Worm (Caenorhabditis elegans) whole organism, dauer: ENCODE measurements around the gene srbc-63.

Experiments
- unc-62 ChIP-seq: sonication (generic microtip); optimal IDR thresholded peaks from 2 replicates; lab custom pipeline; 2017; ENCODE audit warnings: missing biosample characterization, missing genetic modification reagents, missing genetic modification characterization

srbc-63 gene

DNA sequence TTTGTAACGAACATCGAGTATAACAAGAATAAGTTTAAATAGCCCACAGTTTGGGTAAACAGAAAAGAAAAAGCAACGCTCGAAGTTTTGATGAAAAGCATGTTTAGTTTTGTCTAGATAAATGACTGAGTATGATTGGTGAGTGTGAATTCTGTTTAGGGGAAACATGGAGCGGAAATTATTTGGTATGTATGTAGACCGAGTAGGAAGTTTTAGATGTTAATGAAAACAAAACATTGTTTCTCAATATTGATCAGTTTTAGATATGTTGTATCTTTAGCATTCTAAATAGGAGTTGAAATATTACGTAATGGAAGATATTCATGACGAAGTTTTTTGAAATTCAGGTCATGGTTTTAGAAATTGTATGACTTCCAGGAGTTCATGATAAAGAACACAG lies at the start of gene srbc-63:
TSS of gene srbc-63 (minus strand) at position 101 of the 400 bp plus-strand sequence.
- no peak for TF ChIP-seq unc-62 (GFP tag; lab: Kevin White, UChicago)

DNA sequence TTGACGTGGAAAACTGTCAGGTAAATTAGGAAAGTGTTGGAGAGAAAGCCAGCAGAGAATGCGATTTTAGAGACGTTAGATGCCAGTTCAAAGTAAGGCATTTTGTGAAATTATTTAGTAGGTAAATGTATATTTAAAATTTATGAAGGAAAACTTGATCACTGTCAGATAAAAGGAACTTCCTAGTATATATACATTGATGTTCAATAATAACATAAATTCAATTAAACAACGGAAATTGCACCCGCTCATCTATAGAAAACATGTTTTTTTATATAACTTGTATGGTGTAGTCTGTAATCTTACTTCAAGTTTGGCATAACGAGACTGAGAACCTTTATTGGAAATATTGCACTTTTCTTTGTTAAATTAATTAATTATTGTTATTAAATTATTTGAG lies 46.6 kb upstream of the srbc-63 start, which contains the start of gene str-71:
TSS of gene str-71 (minus strand) at position 101 of the 400 bp plus-strand sequence.
- TF ChIP-seq unc-62 (GFP tag; lab: Kevin White, UChicago) = no peak

DNA sequence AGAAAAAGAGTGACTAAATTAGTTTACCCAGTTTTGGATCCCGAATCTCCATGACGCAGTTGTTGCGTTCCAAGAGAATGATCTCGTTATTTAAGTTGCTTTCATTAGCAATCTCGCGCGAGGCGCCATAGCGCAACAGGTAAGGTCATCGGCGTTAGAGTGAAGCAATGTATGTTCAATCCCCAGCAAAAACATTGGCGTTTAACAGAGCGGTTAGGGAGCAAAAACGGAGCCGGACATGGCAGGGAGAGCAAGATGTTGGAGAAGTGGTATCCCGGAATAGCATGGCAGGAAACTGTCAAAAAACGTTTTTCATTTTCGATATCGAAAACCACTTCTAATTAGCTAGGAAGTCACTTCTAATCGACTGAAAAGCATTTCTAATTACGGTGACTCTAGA lies 41.8 kb upstream of the srbc-63 start:
- no peak for TF ChIP-seq unc-62 (GFP tag; lab: Kevin White, UChicago)

DNA sequence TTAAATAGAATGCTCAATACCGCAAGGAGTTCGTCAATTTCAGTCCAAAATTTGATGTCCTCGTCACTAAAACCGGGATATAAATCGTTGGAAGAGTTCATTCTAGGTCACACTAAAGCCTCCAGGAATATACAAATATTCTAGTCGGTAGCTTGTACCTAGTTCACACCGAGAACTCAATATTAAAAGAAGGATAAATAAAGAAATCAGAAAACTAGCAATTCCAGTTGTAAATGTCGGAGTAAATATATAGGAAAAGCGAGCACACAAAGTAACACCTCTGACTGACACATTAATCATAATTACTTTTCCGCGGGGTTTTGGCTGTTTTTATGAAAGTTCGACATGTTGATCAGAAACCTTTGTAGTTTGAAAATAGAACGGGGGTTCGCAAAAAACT lies 38.9 kb upstream of the srbc-63 start, which contains the start of gene srw-33:
TSS of gene srw-33 (minus strand) at position 101 of the 400 bp plus-strand sequence.
- TF ChIP-seq unc-62 (GFP tag; lab: Kevin White, UChicago) = no peak

DNA sequence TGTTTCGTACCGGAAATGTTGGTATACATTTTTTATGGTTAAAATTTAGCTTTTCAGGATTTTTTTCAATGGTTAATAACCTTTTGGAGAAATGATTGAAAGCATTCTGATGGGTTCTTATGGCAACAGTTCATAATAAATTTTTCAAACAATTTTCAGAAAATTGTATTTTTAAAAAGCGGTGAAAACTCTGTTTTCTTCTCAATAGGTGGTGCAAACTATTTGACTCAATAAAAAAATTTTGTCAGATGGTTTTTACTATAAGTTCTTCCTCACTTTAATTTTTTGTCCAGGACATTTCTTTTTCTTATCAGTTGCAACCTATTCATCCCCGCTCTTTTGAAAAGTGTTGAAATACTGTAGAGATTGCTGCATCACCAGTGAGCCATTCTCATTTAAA lies 36.3 kb upstream of the srbc-63 start, which contains the start of gene T26H5.14:
TSS of gene T26H5.14 (plus strand) at position 301 of the 400 bp plus-strand sequence.
- TF ChIP-seq unc-62 (GFP tag; lab: Kevin White, UChicago) = no peak

DNA sequence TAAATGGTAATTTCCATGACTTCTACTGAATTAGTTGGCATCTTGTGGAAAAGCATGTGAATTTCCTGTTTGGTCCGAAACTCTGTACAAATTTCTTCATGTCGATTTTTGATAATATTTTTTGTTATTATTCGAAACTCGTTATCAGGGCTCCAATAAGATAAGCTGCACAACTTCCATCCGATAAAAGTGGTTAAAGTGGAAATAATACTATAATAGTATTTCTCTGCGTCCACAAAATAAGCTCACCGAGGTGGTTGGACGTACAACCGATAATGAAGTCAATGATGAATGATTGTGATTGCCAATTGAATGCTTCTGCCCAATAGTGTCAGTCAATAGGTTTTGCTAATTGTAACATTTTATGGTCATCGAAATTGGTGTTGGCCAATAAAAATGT lies 35.9 kb upstream of the srbc-63 start, which contains the start of gene T26H5.4:
TSS of gene T26H5.4 (minus strand) at position 294 of the 400 bp plus-strand sequence.
- no peak for TF ChIP-seq unc-62 (GFP tag; lab: Kevin White, UChicago)

DNA sequence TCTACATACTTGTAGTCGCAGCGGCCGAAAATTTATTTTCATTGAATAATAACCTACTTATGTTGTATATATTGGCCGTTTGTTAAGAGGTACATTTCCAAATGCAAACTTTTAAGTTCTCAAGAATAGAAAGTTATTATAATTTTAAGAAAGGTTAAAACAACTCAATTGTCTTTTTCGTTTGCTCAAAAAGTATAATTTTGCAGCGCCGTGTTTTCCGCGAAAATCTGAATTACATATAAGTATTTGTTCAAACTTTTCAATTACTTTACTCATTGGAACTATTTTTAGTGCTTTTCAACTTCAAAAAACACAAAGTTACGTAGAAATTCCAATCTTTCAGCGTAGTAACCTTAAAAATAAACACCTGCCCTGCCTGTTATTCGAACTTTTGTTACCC lies 32.9 kb upstream of the srbc-63 start, which contains the start of gene srh-239:
TSS of gene srh-239 (plus strand) at position 301 of the 400 bp plus-strand sequence.
- TF ChIP-seq unc-62 (GFP tag; lab: Kevin White, UChicago) = no peak

DNA sequence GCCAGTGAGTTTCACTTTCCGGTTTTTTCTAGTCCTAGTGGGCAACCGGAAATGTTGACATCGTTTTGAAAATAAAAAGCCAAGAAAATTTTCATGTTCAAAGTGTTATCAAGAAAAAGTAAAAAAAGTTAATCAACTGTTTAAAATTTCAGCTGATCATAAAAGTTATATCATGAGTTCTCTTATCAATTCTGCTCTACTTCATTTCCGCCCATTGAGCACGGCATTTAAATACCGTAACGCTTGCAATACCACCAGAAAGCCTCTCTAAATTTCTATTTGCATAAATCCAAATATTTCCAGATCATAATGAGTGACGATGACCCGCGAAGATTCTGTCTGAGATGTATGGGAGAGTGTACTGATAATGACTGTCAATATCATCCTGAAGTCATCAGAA lies 32.1 kb upstream of the srbc-63 start, which contains the start of gene T26H5.9:
TSS of gene T26H5.9 (plus strand) at position 302 of the 400 bp plus-strand sequence.
- no peak for TF ChIP-seq unc-62 (GFP tag; lab: Kevin White, UChicago)

DNA sequence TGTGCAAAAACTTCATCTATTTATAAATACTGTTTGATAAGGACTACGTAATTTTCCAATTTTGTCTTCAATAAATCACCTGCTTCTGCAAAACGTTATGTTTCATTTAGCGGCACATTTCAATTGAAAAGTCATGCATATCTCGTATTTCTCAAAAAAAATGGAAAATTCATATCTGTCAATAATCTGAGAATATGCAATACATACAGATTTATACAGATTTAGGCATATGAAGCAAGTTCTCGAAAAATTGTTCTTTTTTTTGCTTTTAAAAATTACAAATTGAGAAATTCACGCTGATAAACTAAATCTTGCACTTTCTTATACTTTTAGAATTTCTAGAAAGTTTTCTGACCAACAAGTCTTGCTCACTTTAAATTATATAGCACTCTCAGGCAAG lies 31.7 kb upstream of the srbc-63 start, which contains the start of gene T26H5.11:
TSS of gene T26H5.11 (minus strand) at position 101 of the 400 bp plus-strand sequence.
- TF ChIP-seq unc-62 (GFP tag; lab: Kevin White, UChicago) = no peak

DNA sequence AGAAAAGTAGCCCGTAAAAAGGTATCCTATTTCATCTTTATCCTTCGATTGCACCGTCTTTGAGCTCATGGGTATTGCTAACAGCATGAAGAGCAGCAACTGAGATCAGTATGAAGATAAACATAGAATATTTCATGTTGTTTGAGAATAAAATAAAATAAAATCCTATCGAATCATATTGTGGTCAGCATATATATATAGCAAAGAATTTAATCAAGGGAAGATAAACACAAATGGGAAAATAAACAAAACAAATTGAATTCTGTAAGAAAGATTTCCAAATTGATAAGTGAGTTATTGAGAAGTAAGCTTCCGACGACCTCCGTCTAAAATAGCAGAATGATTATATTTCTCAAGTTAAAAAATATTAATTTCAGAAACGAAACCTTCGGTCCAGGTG lies 31.2 kb upstream of the srbc-63 start, which contains the start of gene T26H5.10:
TSS of gene T26H5.10 (minus strand) at position 101 of the 400 bp plus-strand sequence.
- TF ChIP-seq unc-62 (GFP tag; lab: Kevin White, UChicago) = no peak

DNA sequence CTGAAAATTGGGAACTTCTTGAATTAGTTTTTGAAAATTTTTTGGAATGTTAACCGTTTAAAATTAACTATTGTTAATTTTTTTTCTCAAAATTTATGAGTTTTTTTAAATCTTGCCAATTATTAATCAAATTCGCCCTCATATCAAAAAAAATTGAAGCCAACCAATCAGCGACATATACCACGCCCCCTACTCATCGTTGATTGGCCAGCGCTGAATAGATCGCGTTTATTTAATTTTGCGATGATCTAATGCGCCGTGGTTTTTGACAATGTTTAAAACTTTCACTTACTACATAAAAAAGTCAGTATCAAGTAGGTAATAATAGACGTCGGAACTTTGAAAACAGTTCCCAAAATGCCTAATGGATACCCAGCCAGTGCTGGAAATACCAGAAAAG lies 29.9 kb upstream of the srbc-63 start:
- no peak for TF ChIP-seq unc-62 (GFP tag; lab: Kevin White, UChicago)

DNA sequence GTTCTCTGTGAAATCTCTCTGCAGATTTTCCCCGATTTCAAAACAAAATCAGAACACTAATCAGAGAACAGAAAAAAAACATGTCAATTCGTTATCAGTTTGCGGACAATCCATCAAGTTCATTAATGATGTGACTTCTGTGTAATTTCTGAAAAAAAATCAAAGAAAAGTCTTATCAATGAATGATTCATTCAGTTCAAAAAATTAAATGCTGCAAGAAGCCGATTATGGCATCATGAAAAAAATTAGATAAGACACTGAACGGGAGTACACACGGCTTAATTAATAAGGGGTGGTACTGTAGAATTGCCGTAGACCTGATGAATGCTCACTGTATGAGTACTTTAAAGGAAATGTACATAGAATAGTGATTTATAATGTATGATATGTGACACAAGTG lies 23.6 kb upstream of the srbc-63 start:
- no peak for TF ChIP-seq unc-62 (GFP tag; lab: Kevin White, UChicago)

DNA sequence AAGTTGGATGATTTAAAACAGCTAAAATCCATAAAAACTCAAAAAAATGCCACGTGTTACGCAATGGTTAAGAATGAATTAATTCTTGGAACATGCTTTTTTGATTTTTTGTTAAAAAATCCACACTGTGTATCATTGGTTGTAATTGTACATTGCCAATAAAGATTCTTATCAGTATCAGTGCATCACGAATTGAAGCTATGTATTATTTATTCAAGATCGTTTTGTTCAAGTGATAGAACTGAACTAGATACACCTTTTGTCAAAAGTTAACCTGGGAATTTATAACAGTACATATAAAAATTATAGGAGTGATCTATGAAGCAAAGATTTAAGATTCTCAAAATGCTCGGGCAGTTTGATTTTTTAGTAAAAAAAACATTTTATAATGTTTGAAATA lies 22.1 kb upstream of the srbc-63 start:
- no peak for TF ChIP-seq unc-62 (GFP tag; lab: Kevin White, UChicago)

DNA sequence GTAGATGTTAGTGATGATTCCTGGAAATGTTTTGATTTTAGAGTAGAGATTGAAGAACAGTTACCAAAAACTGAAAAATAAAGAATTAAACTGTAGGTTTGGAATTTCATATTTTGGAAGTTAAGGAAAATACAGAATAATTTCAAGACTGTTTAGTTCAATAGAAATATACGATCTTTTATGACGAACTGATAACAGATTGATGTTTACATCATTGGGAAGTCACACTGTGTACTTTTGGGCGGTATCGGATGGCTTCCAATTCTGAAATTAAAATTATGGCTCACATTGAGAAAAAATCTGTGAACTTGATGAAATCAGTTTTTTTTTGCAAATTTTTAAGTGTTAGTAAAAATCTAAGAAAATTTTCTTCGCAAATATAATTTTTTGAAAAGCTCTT lies 19.9 kb upstream of the srbc-63 start, which contains the start of gene T26H5.8:
TSS of gene T26H5.8 (minus strand) at position 270 of the 400 bp plus-strand sequence.
- TF ChIP-seq unc-62 (GFP tag; lab: Kevin White, UChicago) = no peak

DNA sequence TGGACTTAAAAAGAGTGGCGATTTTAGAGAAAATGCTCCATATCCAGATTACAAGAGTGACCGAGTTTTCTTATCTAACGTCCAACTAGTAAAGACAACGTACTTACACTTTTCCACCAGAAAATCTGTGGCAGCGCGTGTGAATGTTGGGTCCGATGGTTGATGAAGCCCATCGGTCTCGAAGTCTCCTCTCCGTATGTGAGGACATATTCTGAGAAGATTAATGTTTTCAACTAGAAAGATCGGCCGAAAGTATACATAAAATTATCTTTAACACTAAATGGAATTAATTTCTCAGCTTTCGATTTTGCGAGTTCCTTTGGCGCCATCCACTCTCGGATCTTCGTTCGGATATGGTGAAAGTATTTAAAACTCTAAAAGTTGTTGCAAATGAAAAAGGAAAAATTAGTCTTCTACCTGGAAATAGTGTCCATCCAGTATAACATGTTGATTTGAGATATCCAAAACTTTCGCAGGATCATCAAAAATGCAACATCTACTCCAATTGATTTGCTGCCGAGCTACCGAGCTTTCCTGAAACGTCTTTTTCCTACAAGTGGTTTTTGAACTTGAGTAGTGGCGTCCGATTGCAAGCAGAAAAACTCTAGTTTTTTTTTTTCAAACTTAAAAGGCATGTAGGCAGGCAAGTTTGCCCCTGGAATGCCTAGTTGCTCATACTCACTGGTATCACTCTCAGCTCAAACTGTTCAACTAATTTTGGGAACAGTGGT lies 19.0 kb upstream of the srbc-63 start:
- TF ChIP-seq unc-62 (GFP tag; lab: Kevin White, UChicago) = no peak

DNA sequence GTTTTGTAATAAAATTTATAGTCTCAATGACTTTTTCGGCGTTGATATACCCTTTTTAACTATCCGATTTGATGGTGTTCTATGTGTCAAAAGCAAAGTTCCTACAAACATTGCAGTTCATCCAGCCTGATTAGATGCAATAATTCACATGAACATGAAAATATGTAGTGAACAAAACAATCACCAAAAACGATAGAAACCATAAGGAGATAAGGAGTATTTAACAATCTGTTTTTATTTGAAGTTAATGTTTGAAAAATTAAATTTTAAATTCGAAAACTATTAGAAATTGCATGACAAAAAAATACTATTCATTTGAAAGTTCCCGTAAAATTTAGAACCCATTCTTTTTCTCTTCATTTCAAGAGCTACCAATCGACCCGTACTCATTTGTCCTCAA lies 14.4 kb upstream of the srbc-63 start, which contains the start of gene fbxa-209:
TSS of gene fbxa-209 (minus strand) at position 101 of the 400 bp plus-strand sequence.
- no peak for TF ChIP-seq unc-62 (GFP tag; lab: Kevin White, UChicago)
